Worm (Caenorhabditis elegans) whole organism, L1 larva: ENCODE measurements around the gene C17C3.11.

ENCODE experiments used
- Y116A8C.19 ChIP-seq: sonication (generic microtip); optimal IDR thresholded peaks from 2 replicates; lab custom pipeline; 2016; ENCODE audit warnings: missing compliant biosample characterization, missing genetic modification characterization, borderline replicate concordance
- ces-1 ChIP-seq: fragments of 150-350 bp; optimal IDR thresholded peaks from 2 replicates; lab custom pipeline; 2014; ENCODE audit warnings: missing biosample characterization, missing genetic modification reagents, missing genetic modification characterization
- efl-1 ChIP-seq, 4 experiments: fragments of 150-350 bp; optimal IDR thresholded peaks in 3 of 4; peaks in 1 of 4; 1 replicate in 1 of 4; 2 replicates in 3 of 4; lab custom pipeline; 2014; ENCODE audit warnings: missing biosample characterization in 2 of 4, missing genetic modification characterization in 2 of 4, missing genetic modification reagents in 2 of 4
- elt-2 ChIP-seq: sonication (generic microtip); optimal IDR thresholded peaks from 2 replicates; lab custom pipeline; 2016; ENCODE audit warnings: missing genetic modification characterization, mild to moderate bottlenecking, inconsistent platforms, missing compliant biosample characterization, missing genetic modification reagents
- fkh-4 ChIP-seq: sonication (generic microtip); optimal IDR thresholded peaks from 2 replicates; lab custom pipeline; 2016; ENCODE audit warnings: missing compliant biosample characterization, missing genetic modification characterization, borderline replicate concordance
- fos-1 ChIP-seq: fragments of 150-350 bp; optimal IDR thresholded peaks from 2 replicates; lab custom pipeline; 2014; ENCODE audit warnings: missing biosample characterization, missing genetic modification characterization
- hlh-17 ChIP-seq: fragments of 200-800 bp; sonication (Bioruptor generic); optimal IDR thresholded peaks from 2 replicates; lab custom pipeline; 2018; ENCODE audit warnings: missing genetic modification characterization, mild to moderate bottlenecking, missing compliant biosample characterization, moderate library complexity, borderline replicate concordance
- irx-1 ChIP-seq: sonication (generic microtip); optimal IDR thresholded peaks from 2 replicates; lab custom pipeline; 2016; ENCODE audit warnings: missing genetic modification characterization, missing compliant biosample characterization
- jun-1 ChIP-seq: fragments of 150-350 bp; optimal IDR thresholded peaks from 2 replicates; lab custom pipeline; 2014; ENCODE audit warnings: missing biosample characterization, missing genetic modification reagents, missing genetic modification characterization
- lin-35 ChIP-seq, 2 experiments: fragments of 150-350 bp; optimal IDR thresholded peaks; 2 replicates each; lab custom pipeline; 2014; ENCODE audit warnings: missing biosample characterization in 2 of 2, missing genetic modification characterization in 2 of 2, missing genetic modification reagents in 2 of 2
- mab-9 ChIP-seq: fragments of 200-800 bp; sonication (Bioruptor generic); IDR thresholded peaks from 2 replicates; pipeline ENCODE4 v1.3.6; 2022; ENCODE audit warnings: missing genetic modification reagents, missing genetic modification characterization, missing compliant biosample characterization
- mdl-1 ChIP-seq, 2 experiments: fragments of 150-350 bp; optimal IDR thresholded peaks; 2 replicates each; lab custom pipeline; 2014 to 2017; ENCODE audit warnings: missing biosample characterization in 2 of 2, missing genetic modification characterization in 2 of 2, inconsistent platforms in 1 of 2
- mep-1 ChIP-seq: fragments of 150-350 bp; optimal IDR thresholded peaks from 2 replicates; lab custom pipeline; 2014; ENCODE audit warnings: missing biosample characterization, missing genetic modification characterization
- nhr-12 ChIP-seq: sonication (generic microtip); optimal IDR thresholded peaks from 2 replicates; lab custom pipeline; 2017; ENCODE audit warnings: missing biosample characterization, missing genetic modification characterization
- nhr-19 ChIP-seq: fragments of 200-800 bp; sonication (Bioruptor generic); conservative IDR thresholded peaks from 2 replicates; pipeline ENCODE4 v1.3.6; 2022; ENCODE audit warnings: missing genetic modification characterization, missing compliant biosample characterization
- nhr-71 ChIP-seq: sonication (generic microtip); optimal IDR thresholded peaks from 2 replicates; lab custom pipeline; 2016; ENCODE audit warnings: mild to moderate bottlenecking, missing genetic modification characterization, moderate library complexity, missing compliant biosample characterization
- nhr-84 ChIP-seq: sonication (generic microtip); optimal IDR thresholded peaks from 2 replicates; lab custom pipeline; 2017; ENCODE audit warnings: missing biosample characterization, missing genetic modification characterization
- nhr-85 ChIP-seq: sonication (generic microtip); peaks from one replicate; lab custom pipeline; 2016; ENCODE audit warnings: missing genetic modification characterization, inconsistent platforms, missing compliant biosample characterization
- pqm-1 ChIP-seq: sonication (generic microtip); optimal IDR thresholded peaks from 3 replicates; lab custom pipeline; 2017; ENCODE audit warnings: missing biosample characterization, missing genetic modification characterization
- snpc-4 ChIP-seq: fragments of 150-350 bp; optimal IDR thresholded peaks from 2 replicates; lab custom pipeline; 2014; ENCODE audit warnings: missing biosample characterization, missing genetic modification characterization
- sox-4 ChIP-seq: sonication (generic microtip); optimal IDR thresholded peaks from 2 replicates; lab custom pipeline; 2016; ENCODE audit warnings: missing genetic modification characterization, missing compliant biosample characterization
- unc-86 ChIP-seq: sonication (generic microtip); optimal IDR thresholded peaks from 2 replicates; lab custom pipeline; 2016; ENCODE audit warnings: missing genetic modification characterization, missing compliant biosample characterization
- unc-98 ChIP-seq: fragments of 200-800 bp; sonication (Bioruptor generic); IDR thresholded peaks from 2 replicates; pipeline ENCODE4 v1.3.6; 2022; ENCODE audit warnings: missing genetic modification characterization, missing compliant biosample characterization
- xbp-1 ChIP-seq: sonication (generic microtip); optimal IDR thresholded peaks from 2 replicates; lab custom pipeline; 2016; ENCODE audit warnings: missing genetic modification characterization, missing compliant biosample characterization
- zag-1 ChIP-seq: fragments of 150-350 bp; optimal IDR thresholded peaks from 2 replicates; lab custom pipeline; 2014; ENCODE audit warnings: missing biosample characterization, missing genetic modification characterization
- ztf-11 ChIP-seq, 2 experiments: sonication (generic microtip); optimal IDR thresholded peaks; 2 replicates each; lab custom pipeline; 2016 to 2017; ENCODE audit warnings: missing genetic modification characterization in 2 of 2, missing biosample characterization in 1 of 2, missing compliant biosample characterization in 1 of 2

C17C3.11 gene

ce11 chrII:5512473-5513097, 25.0 kb upstream of the C17C3.11 start:
- TF ChIP-seq elt-2 (tag; lab: Kevin White, UChicago), result peak; percentile 99
- TF ChIP-seq ztf-11 (tag; optimal IDR thresholded peaks at IDR 0.05; lab: Kevin White, UChicago), result no peak
- no peak for TF ChIP-seq nhr-85
- no peak for TF ChIP-seq jun-1
- no peak for TF ChIP-seq unc-98 (GFP tag; lab: Robert Waterston, UW)
- TF ChIP-seq nhr-12 (tag; lab: Kevin White, UChicago), result no peak
- no peak for TF ChIP-seq nhr-84 (tag; lab: Kevin White, UChicago)
- TF ChIP-seq efl-1 (optimal IDR thresholded peaks at IDR 0.05; lab: Kevin White, UChicago), result no peak
- peak in 1 of 2 experiments; percentile 74 for TF ChIP-seq efl-1 (GFP tag; optimal IDR thresholded peaks at IDR 0.05 in 1 of 2; lab: Kevin White, UChicago)
- TF ChIP-seq ces-1 (GFP tag; lab: Kevin White, UChicago), result no peak
- no peak for TF ChIP-seq irx-1 (tag; lab: Kevin White, UChicago)
- TF ChIP-seq pqm-1 (tag; lab: Kevin White, UChicago), result peak; percentile 19
- TF ChIP-seq lin-35 (GFP tag; optimal IDR thresholded peaks at IDR 0.05; lab: Kevin White, UChicago), result peak in 1 of 2 experiments; percentile 35

ce11 chrII:5514846-5515245, 22.8 kb upstream of the C17C3.11 start, which contains the start of gene sahd-1:
TSS of gene sahd-1 (minus strand) at chrII:5514945.
- TF ChIP-seq Y116A8C.19 (tag; lab: Kevin White, UChicago) (no peak), elt-2 (tag; lab: Kevin White, UChicago) (peak; percentile 53), mep-1 (tag; lab: Kevin White, UChicago) (no peak)

ce11 chrII:5515542-5515941, 22.1 kb upstream of the C17C3.11 start, which contains the start of gene ZK177.3:
TSS of gene ZK177.3 (plus strand) at chrII:5515842.
- TF ChIP-seq efl-1 (optimal IDR thresholded peaks at IDR 0.05; lab: Kevin White, UChicago) (no peak), efl-1 (GFP tag; optimal IDR thresholded peaks at IDR 0.05 in 1 of 2; lab: Kevin White, UChicago) (peak in 1 of 2 experiments; percentile 47), elt-2 (tag; lab: Kevin White, UChicago) (peak; percentile 34), nhr-71 (tag; lab: Kevin White, UChicago) (no peak), fkh-4 (tag; lab: Kevin White, UChicago) (no peak), Y116A8C.19 (tag; lab: Kevin White, UChicago) (no peak)

ce11 chrII:5517643-5518042, 20.0 kb upstream of the C17C3.11 start, which contains the start of gene ZK177.9:
TSS of gene ZK177.9 (minus strand) at chrII:5517743.
- TF ChIP-seq efl-1 (optimal IDR thresholded peaks at IDR 0.05; lab: Kevin White, UChicago) (no peak), efl-1 (GFP tag; optimal IDR thresholded peaks at IDR 0.05 in 1 of 2; lab: Kevin White, UChicago) (no peak), nhr-85 (no peak), mdl-1 (tag; optimal IDR thresholded peaks at IDR 0.05; lab: Kevin White, UChicago) (no peak)

ce11 chrII:5518055-5518454, 19.6 kb upstream of the C17C3.11 start:
- no peak for TF ChIP-seq unc-86 (tag; lab: Kevin White, UChicago)
- no peak for TF ChIP-seq mab-9 (GFP tag; lab: Robert Waterston, UW)
- no peak for TF ChIP-seq irx-1 (tag; lab: Kevin White, UChicago)
- TF ChIP-seq fkh-4 (tag; lab: Kevin White, UChicago), result no peak
- TF ChIP-seq zag-1 (tag; lab: Kevin White, UChicago), result no peak
- TF ChIP-seq nhr-12 (tag; lab: Kevin White, UChicago), result no peak
- no peak for TF ChIP-seq unc-98 (GFP tag; lab: Robert Waterston, UW)
- TF ChIP-seq snpc-4 (tag; lab: Kevin White, UChicago), result no peak
- TF ChIP-seq xbp-1, result no peak
- no peak for TF ChIP-seq hlh-17
- no peak for TF ChIP-seq mdl-1 (tag; optimal IDR thresholded peaks at IDR 0.05; lab: Kevin White, UChicago)
- TF ChIP-seq nhr-19 (GFP tag; lab: Robert Waterston, UW), result no peak

- TF ChIP-seq fos-1 (tag; lab: Kevin White, UChicago) (no peak), sox-4 (no peak)
Measured at ce11 chrII:5518910-5519309, 18.7 kb upstream of the C17C3.11 start, which contains the start of gene ZK177.2. TSS of gene ZK177.2 (plus strand) at chrII:5519210.
